In the genomic region with DNA sequence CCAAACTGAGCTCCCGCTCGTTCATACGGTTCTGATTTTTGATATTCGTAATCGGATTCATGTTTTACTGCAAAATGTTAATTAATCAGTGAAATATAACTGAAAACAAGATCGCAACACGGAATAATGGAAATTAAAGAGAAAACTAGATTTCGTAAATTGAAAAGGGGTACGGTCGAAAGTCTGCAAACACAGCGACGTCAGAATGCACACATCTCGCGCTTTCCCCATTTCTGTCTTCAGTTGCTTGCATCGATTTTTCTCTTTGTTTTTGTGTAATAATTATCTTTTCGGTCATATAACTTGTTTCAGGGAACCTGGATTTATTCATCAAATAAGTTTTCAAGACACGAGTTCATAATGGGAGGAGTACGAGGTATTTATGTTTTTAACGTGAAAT, we compare ENCODE assay signal across 1 worm cellular context.
TF ChIP-seq lines count a peak whose summit lies in the region.

A gene (minus strand): TSS at position 74 of the 400 bp plus-strand sequence.
A gene (plus strand): TSS at position 306 of the 400 bp plus-strand sequence.

TF ChIP-seq in whole organism, L1 larva, 84 proteins besides CTCF, POLR2A, EP300 and RAD21 (continued from another document):
- peak; percentile 1 for TF ChIP-seq irx-1 (tag; optimal IDR thresholded peaks at IDR 0.05; lab: Kevin White, UChicago)
- TF ChIP-seq F16B12.6 (tag; optimal IDR thresholded peaks at IDR 0.05; lab: Kevin White, UChicago) = peak; percentile 94
- TF ChIP-seq ceh-90 (tag; optimal IDR thresholded peaks at IDR 0.05; lab: Kevin White, UChicago) = no peak
- TF ChIP-seq ztf-11 (tag; optimal IDR thresholded peaks at IDR 0.05; lab: Kevin White, UChicago) = no peak
- TF ChIP-seq ceh-8 (GFP tag; optimal IDR thresholded peaks at IDR 0.05; lab: Kevin White, UChicago) = no peak
- peak; percentile 74 for TF ChIP-seq mep-1 (tag; optimal IDR thresholded peaks at IDR 0.05; lab: Kevin White, UChicago)
- no peak for TF ChIP-seq fos-1 (tag; optimal IDR thresholded peaks at IDR 0.05; lab: Kevin White, UChicago)
- TF ChIP-seq unc-130 (tag; optimal IDR thresholded peaks at IDR 0.05; lab: Kevin White, UChicago) = peak; percentile 19
- no peak for TF ChIP-seq egl-27 (tag; optimal IDR thresholded peaks at IDR 0.05; lab: Kevin White, UChicago)
- peak; percentile 47 for TF ChIP-seq swsn-7 (tag; optimal IDR thresholded peaks at IDR 0.05; lab: Kevin White, UChicago)
